Fruit fly (Drosophila melanogaster) whole organism, embryonic: ENCODE data around the gene CG43245.

Experiments used
- Abd-B ChIP-seq: fragments of 200-800 bp; sonication (Bioruptor generic); optimal IDR thresholded peaks from 2 replicates; lab custom pipeline; 2018; ENCODE audit warnings: missing biosample characterization, mild to moderate bottlenecking, missing genetic modification characterization, moderate library complexity
- CG10267 ChIP-seq: fragments of 200-800 bp; sonication (Bioruptor generic); optimal IDR thresholded peaks from 2 replicates; lab custom pipeline; 2018; ENCODE audit warnings: missing biosample characterization, mild to moderate bottlenecking, missing genetic modification characterization, moderate library complexity
- CG10979 ChIP-seq: fragments of 200-800 bp; sonication (Bioruptor generic); optimal IDR thresholded peaks from 2 replicates; lab custom pipeline; 2018; ENCODE audit warnings: missing biosample characterization, mild to moderate bottlenecking, missing genetic modification characterization, moderate library complexity
- CG11085 ChIP-seq: fragments of 200-800 bp; sonication (Bioruptor generic); IDR thresholded peaks from 2 replicates; pipeline ENCODE4 v1.3.6; 2022; ENCODE audit warnings: missing biosample characterization, missing genetic modification characterization
- CG11398 ChIP-seq: fragments of 200-800 bp; sonication (Bioruptor generic); optimal IDR thresholded peaks from 2 replicates; lab custom pipeline; 2016; ENCODE audit warnings: missing biosample characterization, missing genetic modification characterization
- CG11456 ChIP-seq: fragments of 200-800 bp; sonication (Bioruptor generic); IDR thresholded peaks from 3 replicates; pipeline ENCODE4 v1.3.6; 2022; ENCODE audit warnings: missing biosample characterization, missing genetic modification characterization
- CG11695 ChIP-seq: fragments of 200-800 bp; sonication (Bioruptor generic); IDR thresholded peaks from 3 replicates; pipeline ENCODE4 v1.3.6; 2022; ENCODE audit warnings: missing biosample characterization, missing genetic modification characterization
- CG11696 ChIP-seq: fragments of 200-800 bp; sonication (Bioruptor generic); IDR thresholded peaks from 2 replicates; pipeline ENCODE4 v1.3.6; 2022; ENCODE audit warnings: missing biosample characterization, missing genetic modification characterization
- CG12236 ChIP-seq: fragments of 200-800 bp; sonication (Bioruptor generic); optimal IDR thresholded peaks from 2 replicates; lab custom pipeline; 2016; ENCODE audit warnings: missing biosample characterization, missing genetic modification characterization
- CG13894 ChIP-seq: fragments of 200-800 bp; sonication (Bioruptor generic); optimal IDR thresholded peaks from 3 replicates; lab custom pipeline; 2018; ENCODE audit warnings: missing biosample characterization, mild to moderate bottlenecking, missing genetic modification characterization, moderate library complexity
- CG14050 ChIP-seq: fragments of 200-800 bp; sonication (Bioruptor generic); IDR thresholded peaks from 3 replicates; pipeline ENCODE4 v1.3.6; 2022; ENCODE audit warnings: missing biosample characterization, missing genetic modification characterization
- CG15269 ChIP-seq: fragments of 200-800 bp; sonication (Bioruptor generic); optimal IDR thresholded peaks from 2 replicates; lab custom pipeline; 2018; ENCODE audit warnings: missing biosample characterization, mild to moderate bottlenecking, missing genetic modification characterization, moderate library complexity
- CG31365 ChIP-seq: fragments of 200-800 bp; sonication (Bioruptor generic); optimal IDR thresholded peaks from 2 replicates; lab custom pipeline; 2018; ENCODE audit warnings: missing biosample characterization, mild to moderate bottlenecking, missing genetic modification characterization
- CG32772 ChIP-seq: fragments of 200-800 bp; sonication (Bioruptor generic); IDR thresholded peaks from 2 replicates; pipeline ENCODE4 v1.3.6; 2022; ENCODE audit warnings: missing biosample characterization, missing genetic modification characterization
- CG3281 ChIP-seq: fragments of 200-800 bp; sonication (Bioruptor generic); optimal IDR thresholded peaks from 3 replicates; lab custom pipeline; 2017; ENCODE audit warnings: missing biosample characterization, mild to moderate bottlenecking, missing genetic modification characterization
- CG33213 ChIP-seq: fragments of 200-800 bp; sonication (Bioruptor generic); optimal IDR thresholded peaks from 3 replicates; lab custom pipeline; 2016; ENCODE audit warnings: missing biosample characterization, missing genetic modification characterization
- CG3726 ChIP-seq: fragments of 200-800 bp; sonication (Bioruptor generic); IDR thresholded peaks from 3 replicates; pipeline ENCODE4, ENCODE4 v1.3.6; 2022; ENCODE audit warnings: missing biosample characterization, missing genetic modification characterization
- CG42726 ChIP-seq: fragments of 200-800 bp; sonication (Bioruptor generic); IDR thresholded peaks from 2 replicates; pipeline ENCODE4 v1.3.6; 2022; ENCODE audit warnings: missing biosample characterization, missing genetic modification characterization; ENCODE audit not compliant: partially characterized antibody
- CG4360 ChIP-seq: fragments of 200-800 bp; sonication (Bioruptor generic); IDR thresholded peaks from 2 replicates; pipeline ENCODE4 v1.3.6; 2022; ENCODE audit warnings: missing biosample characterization, missing genetic modification characterization
- CG7556 ChIP-seq: fragments of 200-800 bp; sonication (Bioruptor generic); optimal IDR thresholded peaks from 2 replicates; lab custom pipeline; 2017; ENCODE audit warnings: missing biosample characterization, mild to moderate bottlenecking, missing genetic modification characterization
- CG8290 ChIP-seq, 3 experiments: fragments of 200-800 bp; sonication (Bioruptor generic); optimal IDR thresholded peaks; 2 replicates each; lab custom pipeline; 2016 to 2019; ENCODE audit warnings: missing biosample characterization in 3 of 3, missing genetic modification characterization in 3 of 3, mild to moderate bottlenecking in 2 of 3, moderate library complexity in 1 of 3
- CG9797 ChIP-seq: fragments of 200-800 bp; sonication (Bioruptor generic); optimal IDR thresholded peaks from 3 replicates; lab custom pipeline; 2018; ENCODE audit warnings: missing biosample characterization, mild to moderate bottlenecking, missing genetic modification characterization
- CG9817 ChIP-seq: fragments of 200-800 bp; sonication (Bioruptor generic); optimal IDR thresholded peaks from 2 replicates; lab custom pipeline; 2018; ENCODE audit warnings: missing biosample characterization, mild to moderate bottlenecking, missing genetic modification characterization, moderate library complexity
- Dfd ChIP-seq, 2 experiments: fragments of >200 bp; optimal IDR thresholded peaks; 2 replicates each; lab custom pipeline; 2017; ENCODE audit warnings: missing biosample characterization in 2 of 2, missing genetic modification characterization in 2 of 2
- E2f2 ChIP-seq: fragments of 200-800 bp; sonication (Bioruptor generic); IDR thresholded peaks from 2 replicates; pipeline ENCODE4 v1.3.6; 2022; ENCODE audit warnings: missing biosample characterization, missing genetic modification characterization
- Fer3 ChIP-seq: fragments of 200-800 bp; sonication (Bioruptor generic); optimal IDR thresholded peaks from 2 replicates; lab custom pipeline; 2018; ENCODE audit warnings: missing biosample characterization, mild to moderate bottlenecking, missing genetic modification characterization, moderate library complexity
- H2.0 ChIP-seq: fragments of 200-800 bp; sonication (Bioruptor generic); IDR thresholded peaks from 2 replicates; pipeline ENCODE4 v1.3.6; 2022; ENCODE audit warnings: missing biosample characterization, missing genetic modification characterization
- PHDP ChIP-seq: fragments of 200-800 bp; sonication (Bioruptor generic); optimal IDR thresholded peaks from 3 replicates; lab custom pipeline; 2018; ENCODE audit warnings: missing biosample characterization, mild to moderate bottlenecking, missing genetic modification characterization, moderate library complexity
- Sin3A ChIP-seq: fragments of >200 bp; optimal IDR thresholded peaks from 2 replicates; lab custom pipeline; 2018
- Sry-β ChIP-seq: fragments of 200-800 bp; sonication (Bioruptor generic); optimal IDR thresholded peaks from 2 replicates; lab custom pipeline; 2018; ENCODE audit warnings: missing biosample characterization, mild to moderate bottlenecking, missing genetic modification characterization, moderate library complexity
- Tbp ChIP-seq: fragments of >200 bp; optimal IDR thresholded peaks from 2 replicates; lab custom pipeline; 2018; ENCODE audit warnings: missing biosample characterization, missing genetic modification characterization
- cad ChIP-seq: fragments of >200 bp; optimal IDR thresholded peaks from 2 replicates; lab custom pipeline; 2017; ENCODE audit warnings: missing biosample characterization, missing genetic modification characterization
- cg ChIP-seq: fragments of 200-800 bp; sonication (Bioruptor generic); optimal IDR thresholded peaks from 3 replicates; lab custom pipeline; 2019; ENCODE audit warnings: missing biosample characterization, mild to moderate bottlenecking, missing genetic modification characterization, moderate library complexity
- chn ChIP-seq: fragments of 200-800 bp; sonication (Bioruptor generic); optimal IDR thresholded peaks from 2 replicates; lab custom pipeline; 2016; ENCODE audit warnings: missing biosample characterization, missing genetic modification characterization
- da ChIP-seq: fragments of 200-800 bp; sonication (Bioruptor generic); optimal IDR thresholded peaks from 2 replicates; lab custom pipeline; 2016; ENCODE audit warnings: missing biosample characterization, missing genetic modification characterization
- dysf ChIP-seq: fragments of 200-800 bp; sonication (Bioruptor generic); IDR thresholded peaks from 3 replicates; pipeline ENCODE4 v1.3.6; 2022; ENCODE audit warnings: missing biosample characterization, missing genetic modification characterization
- eve ChIP-seq, 2 experiments: fragments of >200 bp; optimal IDR thresholded peaks; 2 replicates each; lab custom pipeline; 2017; ENCODE audit warnings: missing biosample characterization in 2 of 2, missing genetic modification characterization in 2 of 2
- fd96Cb ChIP-seq: fragments of 200-800 bp; sonication (Bioruptor generic); optimal IDR thresholded peaks from 2 replicates; lab custom pipeline; 2018; ENCODE audit warnings: missing biosample characterization, mild to moderate bottlenecking, missing genetic modification characterization, moderate library complexity
- grau ChIP-seq: fragments of 200-800 bp; optimal IDR thresholded peaks from 3 replicates; lab custom pipeline; 2019; ENCODE audit warnings: missing biosample characterization, mild to moderate bottlenecking, missing genetic modification characterization, moderate library complexity
- hbn ChIP-seq: fragments of 200-800 bp; sonication (Bioruptor generic); IDR thresholded peaks from 2 replicates; pipeline ENCODE4 v1.3.6; 2022; ENCODE audit warnings: missing biosample characterization, missing genetic modification characterization; ENCODE audit not compliant: partially characterized antibody
- kay ChIP-seq: fragments of 200-800 bp; sonication (Bioruptor generic); optimal IDR thresholded peaks from 2 replicates; lab custom pipeline; 2016; ENCODE audit warnings: missing biosample characterization, missing genetic modification characterization
- lmd ChIP-seq: fragments of 200-800 bp; sonication (Bioruptor generic); IDR thresholded peaks from 2 replicates; pipeline ENCODE4 v1.3.6; 2022; ENCODE audit warnings: missing biosample characterization, missing genetic modification characterization
- nerfin-1 ChIP-seq: fragments of 200-800 bp; sonication (Bioruptor generic); optimal IDR thresholded peaks from 3 replicates; lab custom pipeline; 2019; ENCODE audit warnings: missing biosample characterization, mild to moderate bottlenecking, missing genetic modification characterization, moderate library complexity
- otp ChIP-seq: fragments of 200-800 bp; sonication (Bioruptor generic); IDR thresholded peaks from 3 replicates; pipeline ENCODE4, ENCODE4 v1.3.6; 2022; ENCODE audit warnings: missing biosample characterization, missing genetic modification characterization
- phol ChIP-seq: fragments of 200-800 bp; sonication (Bioruptor generic); optimal IDR thresholded peaks from 3 replicates; lab custom pipeline; 2018; ENCODE audit warnings: missing biosample characterization, mild to moderate bottlenecking, missing genetic modification characterization, moderate library complexity
- ro ChIP-seq: fragments of 200-800 bp; sonication (Bioruptor generic); IDR thresholded peaks from 2 replicates; pipeline ENCODE4 v1.3.6; 2022; ENCODE audit warnings: missing biosample characterization, missing genetic modification characterization
- slou ChIP-seq: fragments of 200-800 bp; sonication (Bioruptor generic); optimal IDR thresholded peaks from 3 replicates; lab custom pipeline; 2016; ENCODE audit warnings: missing biosample characterization, missing genetic modification characterization
- trem ChIP-seq: fragments of 200-800 bp; optimal IDR thresholded peaks from 3 replicates; lab custom pipeline; 2019; ENCODE audit warnings: missing biosample characterization, mild to moderate bottlenecking, missing genetic modification characterization, moderate library complexity
- wek ChIP-seq: fragments of 200-800 bp; sonication (Bioruptor generic); optimal IDR thresholded peaks from 3 replicates; lab custom pipeline; 2018; ENCODE audit warnings: missing biosample characterization, mild to moderate bottlenecking, missing genetic modification characterization, moderate library complexity
- zfh1 ChIP-seq: fragments of 200-800 bp; sonication (Bioruptor generic); IDR thresholded peaks from 3 replicates; pipeline ENCODE4 v1.3.6; 2022; ENCODE audit warnings: missing biosample characterization, missing genetic modification characterization

The CG43245 gene

dm6 chr3L:10776367-10777026, 4.8 kb downstream of the CG43245 start:
- TF ChIP-seq grau, result peak; percentile 95
- peak; percentile 91 for TF ChIP-seq CG3726 (GFP tag; lab: Robert Waterston, UW)
- TF ChIP-seq PHDP (tag; lab: Kevin White, UChicago), result peak; percentile 87
- TF ChIP-seq CG9817, result peak; percentile 72
- TF ChIP-seq CG11085, result 0 out of 2 replicates have a peak, but pooled peaks have one; percentile 26
- TF ChIP-seq da, result peak; percentile 40
- TF ChIP-seq cad (GFP tag; lab: Kevin White, UChicago), result no peak
- peak; percentile 40 for TF ChIP-seq slou
- TF ChIP-seq zfh1 (GFP tag; lab: Robert Waterston, UW), result peak; percentile 97
- peak; percentile 88 for TF ChIP-seq CG11456 (GFP tag; lab: Robert Waterston, UW)
- TF ChIP-seq wek (GFP tag; lab: Kevin White, UChicago), result peak; percentile 72
- TF ChIP-seq E2f2 (GFP tag; lab: Robert Waterston, UW), result peak; percentile 74
- peak; percentile 58 for TF ChIP-seq CG3281 (GFP tag; lab: Kevin White, UChicago)
- peak in 1 of 2 experiments; percentile 77 for TF ChIP-seq eve (GFP tag; optimal IDR thresholded peaks at IDR 0.05; lab: Kevin White, UChicago)
- TF ChIP-seq Tbp (GFP tag; lab: Kevin White, UChicago), result no peak
- peak; percentile 5 for TF ChIP-seq CG9797 (GFP tag; lab: Kevin White, UChicago)
- TF ChIP-seq Sry-β (GFP tag; lab: Kevin White, UChicago), result no peak
- peak; percentile 74 for TF ChIP-seq Fer3
- TF ChIP-seq lmd, result peak; percentile 93
- TF ChIP-seq CG13894 (tag; lab: Kevin White, UChicago), result no peak
- TF ChIP-seq CG10267 (tag; lab: Kevin White, UChicago), result peak; percentile 69
- TF ChIP-seq nerfin-1 (tag; lab: Kevin White, UChicago), result peak; percentile 78
- TF ChIP-seq CG14050 (GFP tag; lab: Robert Waterston, UW), result peak; percentile 86
- TF ChIP-seq Sin3A (lab: Kevin White, UChicago), result no peak
- TF ChIP-seq CG4360, result peak; percentile 72
- TF ChIP-seq chn, result peak; percentile 77
- TF ChIP-seq otp, result peak; percentile 91
- TF ChIP-seq CG12236, result peak; percentile 70
- peak; percentile 72 for TF ChIP-seq CG33213 (GFP tag; lab: Kevin White, UChicago)
- TF ChIP-seq ro (GFP tag; lab: Robert Waterston, UW), result peak; percentile 83
- TF ChIP-seq CG10979 (tag; lab: Kevin White, UChicago), result peak; percentile 88
- TF ChIP-seq Abd-B (GFP tag; lab: Kevin White, UChicago), result peak; percentile 85
- TF ChIP-seq trem (tag; lab: Kevin White, UChicago), result peak; percentile 69
- peak; percentile 94 for TF ChIP-seq dysf (GFP tag; lab: Robert Waterston, UW)
- no peak for TF ChIP-seq cg
- peak; percentile 81 for TF ChIP-seq kay (GFP tag; lab: Kevin White, UChicago)
- TF ChIP-seq CG31365 (tag; lab: Kevin White, UChicago), result peak; percentile 70
- TF ChIP-seq CG42726 (GFP tag; lab: Robert Waterston, UW), result no peak
- TF ChIP-seq CG11696, result peak; percentile 64; the same call in 1 of the 2 replicates
- TF ChIP-seq Dfd (GFP tag; optimal IDR thresholded peaks at IDR 0.05; lab: Kevin White, UChicago), result no peak
- TF ChIP-seq phol (tag; lab: Kevin White, UChicago), result peak; percentile 90
- TF ChIP-seq CG8290 (GFP tag; optimal IDR thresholded peaks at IDR 0.05; lab: Kevin White, UChicago), result peak; percentile 52
- TF ChIP-seq CG8290 (tag; optimal IDR thresholded peaks at IDR 0.05; lab: Kevin White, UChicago), result peak in 1 of 2 experiments; percentile 94
- TF ChIP-seq CG7556 (GFP tag; lab: Kevin White, UChicago), result peak; percentile 83
- TF ChIP-seq CG32772 (GFP tag; lab: Robert Waterston, UW), result peak; percentile 96
- TF ChIP-seq H2.0 (GFP tag; lab: Robert Waterston, UW), result peak; percentile 91
- TF ChIP-seq CG11398 (GFP tag; lab: Kevin White, UChicago), result peak; percentile 71
- TF ChIP-seq fd96Cb (tag; lab: Kevin White, UChicago), result peak; percentile 92
- TF ChIP-seq hbn (GFP tag; lab: Robert Waterston, UW), result no peak
- TF ChIP-seq CG15269, result peak; percentile 87
- TF ChIP-seq CG11695 (GFP tag; lab: Robert Waterston, UW), result peak; percentile 87
